Worm (Caenorhabditis elegans): Measurements from ENCODE around the gene nhr-214.

nhr-214 gene

DNA sequence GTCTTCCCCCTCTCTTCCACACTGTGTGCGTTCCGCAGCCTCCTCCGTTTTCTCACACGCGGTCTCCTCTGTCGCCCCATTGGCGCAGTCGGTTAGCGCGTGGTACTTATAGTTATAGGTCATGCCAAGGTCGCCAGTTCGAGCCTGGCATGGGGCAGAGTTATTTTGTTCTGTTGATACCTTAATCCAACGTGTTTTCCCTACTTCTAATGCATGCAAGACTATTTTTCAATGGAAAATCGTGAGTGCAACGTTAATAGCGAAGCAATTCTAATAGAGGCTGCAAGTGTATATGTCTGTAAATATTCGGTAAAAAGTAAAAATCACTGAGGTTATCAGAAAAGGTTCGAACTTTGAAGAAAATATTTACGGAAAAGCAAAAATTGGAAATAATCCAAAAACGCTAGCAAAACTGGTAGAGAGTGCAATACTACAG lies 40.8 kb downstream of the nhr-214 start (continued):
- TF ChIP-seq unc-130 (GFP tag; optimal IDR thresholded peaks at IDR 0.05) = peak; percentile 30
- peak; percentile 40 for TF ChIP-seq Y5F2A.4 (GFP tag; optimal IDR thresholded peaks at IDR 0.05)
- peak in 1 of 2 experiments; percentile 72 for TF ChIP-seq hif-1 (tag; optimal IDR thresholded peaks at IDR 0.05)
- no peak for TF ChIP-seq nhr-11 (tag; optimal IDR thresholded peaks at IDR 0.05)
- no peak for TF ChIP-seq ces-1 (GFP tag; optimal IDR thresholded peaks at IDR 0.05)
- peak; percentile 38; the same call in 1 of the 2 replicates for TF ChIP-seq ZK337.2 (GFP tag; IDR thresholded peaks at IDR 0.05)
- peak; percentile 43 for TF ChIP-seq ztf-7 (tag; optimal IDR thresholded peaks at IDR 0.05)
- TF ChIP-seq egl-27 (tag; optimal IDR thresholded peaks at IDR 0.05) = no peak
- TF ChIP-seq zip-2 (tag; optimal IDR thresholded peaks at IDR 0.05) = no peak
- no peak for TF ChIP-seq aha-1 (tag)
- peak; percentile 83; the same call in 1 of the 2 replicates for TF ChIP-seq ceh-44 (GFP tag; IDR thresholded peaks at IDR 0.05)
- peak; percentile 44 to 66 for TF ChIP-seq mdl-1 (tag; optimal IDR thresholded peaks at IDR 0.05)
- peak in 1 of 2 experiments; percentile 75; a peak in 1 of 4 replicates for TF ChIP-seq madf-5 (GFP tag; IDR thresholded peaks at IDR 0.05)
- TF ChIP-seq nhr-48 (tag; optimal IDR thresholded peaks at IDR 0.05) = peak; percentile 81
- peak; percentile 61 for TF ChIP-seq daf-19 (GFP tag; conservative IDR thresholded peaks at IDR 0.05)
- TF ChIP-seq spr-1 (tag; optimal IDR thresholded peaks at IDR 0.05) = peak; percentile 69
- TF ChIP-seq ama-1 (optimal IDR thresholded peaks at IDR 0.05) = no peak
- TF ChIP-seq nhr-28 (tag; optimal IDR thresholded peaks at IDR 0.05) = no peak
- peak; percentile 84 for TF ChIP-seq rbr-2 (tag; optimal IDR thresholded peaks at IDR 0.05)
- peak; percentile 78 for TF ChIP-seq F10B5.3 (tag; optimal IDR thresholded peaks at IDR 0.05)
- peak; percentile 95 for TF ChIP-seq hlh-30 (tag; optimal IDR thresholded peaks at IDR 0.05; ENCODE audit: insufficient read depth)
- TF ChIP-seq pha-4 (GFP tag; IDR thresholded peaks at IDR 0.05) = peak; percentile 75; the same call in 1 of the 2 replicates
- no peak for TF ChIP-seq pha-4 (tag; optimal IDR thresholded peaks at IDR 0.05)
- peak in 1 of 2 experiments; percentile 63 for TF ChIP-seq lsy-2 (tag; optimal IDR thresholded peaks at IDR 0.05)
- peak; percentile 80 for TF ChIP-seq madf-9 (GFP tag; conservative IDR thresholded peaks at IDR 0.05)
- no peak for TF ChIP-seq mxl-2 (GFP tag; conservative IDR thresholded peaks at IDR 0.05)
- peak; percentile 85 for TF ChIP-seq spr-3 (GFP tag; optimal IDR thresholded peaks at IDR 0.05)
- peak; percentile 68; the same call in 1 of the 2 replicates for TF ChIP-seq vab-7 (GFP tag; IDR thresholded peaks at IDR 0.05)
- peak; percentile 65 for TF ChIP-seq nhr-6 (tag; optimal IDR thresholded peaks at IDR 0.05)
- TF ChIP-seq zfp-3 (GFP tag; conservative IDR thresholded peaks at IDR 0.05) = peak; percentile 68; the same call in 1 of the 2 replicates
- peak; percentile 66 for TF ChIP-seq lin-38 (GFP tag; IDR thresholded peaks at IDR 0.05)
- peak; percentile 82 for TF ChIP-seq nhr-102 (tag; optimal IDR thresholded peaks at IDR 0.05)
- peak; percentile 92 for TF ChIP-seq snpc-1.2 (GFP tag; IDR thresholded peaks at IDR 0.05)
- peak; percentile 72 for TF ChIP-seq tra-1 (GFP tag; IDR thresholded peaks at IDR 0.05)
- TF ChIP-seq dmd-8 (GFP tag; IDR thresholded peaks at IDR 0.05) = peak; percentile 85
- peak; percentile 66 to 88 for TF ChIP-seq daf-16 (GFP tag; optimal IDR thresholded peaks at IDR 0.05)
- peak; percentile 78 for TF ChIP-seq daf-16 (tag; optimal IDR thresholded peaks at IDR 0.05)
- peak; percentile 57; the same call in 1 of the 2 replicates for TF ChIP-seq zip-11 (GFP tag; IDR thresholded peaks at IDR 0.05)
- peak; percentile 74 for TF ChIP-seq mep-1 (tag; optimal IDR thresholded peaks at IDR 0.05)
- peak; percentile 94 for TF ChIP-seq egl-43 (GFP tag; IDR thresholded peaks at IDR 0.05)
- TF ChIP-seq ceh-62 (tag; optimal IDR thresholded peaks at IDR 0.05) = no peak
- TF ChIP-seq dmd-9 (GFP tag; IDR thresholded peaks at IDR 0.05) = peak; percentile 83; the same call in 1 of the 2 replicates
- peak; percentile 81 for TF ChIP-seq lim-7 (GFP tag; IDR thresholded peaks at IDR 0.05)
- peak; percentile 79 for TF ChIP-seq mes-2 (tag; optimal IDR thresholded peaks at IDR 0.05; ENCODE audit: poor library complexity, severe bottlenecking)
- peak; percentile 72 for TF ChIP-seq nhr-42 (GFP tag; IDR thresholded peaks at IDR 0.05)
- TF ChIP-seq nhr-77 (tag; optimal IDR thresholded peaks at IDR 0.05) = no peak
- TF ChIP-seq F26F4.8 (GFP tag; conservative IDR thresholded peaks at IDR 0.05) = peak; percentile 70
- 0 out of 2 replicates have a peak, but pooled peaks have one; percentile 36 for TF ChIP-seq F44E2.7 (GFP tag; IDR thresholded peaks at IDR 0.05)

All from whole organism, L4 larva.